Worm (Caenorhabditis elegans) whole organism, L2 larva: ENCODE measurements around the gene F10B5.3.

ENCODE experiments used
- C34F6.9 ChIP-seq: fragments of 150-350 bp; optimal IDR thresholded peaks from 2 replicates; lab custom pipeline; 2014; ENCODE audit warnings: missing biosample characterization, missing genetic modification characterization
- R02D3.7 ChIP-seq: fragments of 150-350 bp; optimal IDR thresholded peaks from 2 replicates; lab custom pipeline; 2014; ENCODE audit warnings: missing biosample characterization, missing genetic modification characterization
- Y55F3AM.14 ChIP-seq: fragments of 200-800 bp; sonication (Bioruptor generic); optimal IDR thresholded peaks from 2 replicates; lab custom pipeline; 2018; ENCODE audit warnings: mild to moderate bottlenecking, missing genetic modification characterization, missing compliant biosample characterization
- alr-1 ChIP-seq: fragments of 150-350 bp; optimal IDR thresholded peaks from 2 replicates; lab custom pipeline; 2014; ENCODE audit warnings: missing biosample characterization, missing genetic modification characterization
- aly-2 ChIP-seq: fragments of 150-350 bp; optimal IDR thresholded peaks from 2 replicates; lab custom pipeline; 2014; ENCODE audit warnings: missing biosample characterization, missing genetic modification characterization
- ama-1 ChIP-seq: fragments of 150-350 bp; optimal IDR thresholded peaks from 2 replicates; lab custom pipeline; 2018; ENCODE audit warnings: inconsistent platforms
- blmp-1 ChIP-seq: sonication (generic microtip); optimal IDR thresholded peaks from 2 replicates; lab custom pipeline; 2017; ENCODE audit warnings: missing genetic modification characterization, mild to moderate bottlenecking, missing compliant biosample characterization, antibody characterized with exemption, moderate library complexity; ENCODE audit not compliant: insufficient read depth
- ceh-16 ChIP-seq: fragments of 150-350 bp; optimal IDR thresholded peaks from 2 replicates; lab custom pipeline; 2014; ENCODE audit warnings: missing biosample characterization, missing genetic modification characterization
- ceh-82 ChIP-seq: fragments of 150-350 bp; optimal IDR thresholded peaks from 2 replicates; lab custom pipeline; 2014; ENCODE audit warnings: missing biosample characterization, missing genetic modification characterization
- crh-2 ChIP-seq: sonication (generic microtip); optimal IDR thresholded peaks from 2 replicates; lab custom pipeline; 2017; ENCODE audit warnings: missing biosample characterization, missing genetic modification characterization
- egl-27 ChIP-seq: sonication (generic microtip); optimal IDR thresholded peaks from 3 replicates; lab custom pipeline; 2017; ENCODE audit warnings: missing biosample characterization, missing genetic modification reagents, missing genetic modification characterization
- elt-1 ChIP-seq: fragments of 150-350 bp; optimal IDR thresholded peaks from 2 replicates; lab custom pipeline; 2014; ENCODE audit warnings: missing biosample characterization, missing genetic modification characterization
- elt-3 ChIP-seq: sonication (generic microtip); optimal IDR thresholded peaks from 2 replicates; lab custom pipeline; 2017; ENCODE audit warnings: missing biosample characterization, missing genetic modification characterization
- fos-1 ChIP-seq: fragments of 150-350 bp; optimal IDR thresholded peaks from 2 replicates; lab custom pipeline; 2014; ENCODE audit warnings: missing biosample characterization, missing genetic modification characterization
- gmeb-1 ChIP-seq: fragments of 150-350 bp; optimal IDR thresholded peaks from 2 replicates; lab custom pipeline; 2014; ENCODE audit warnings: missing biosample characterization, missing genetic modification characterization
- lin-11 ChIP-seq: fragments of 150-350 bp; sonication (generic microtip); optimal IDR thresholded peaks from 2 replicates; lab custom pipeline; 2014; ENCODE audit warnings: missing biosample characterization, missing genetic modification characterization, inconsistent platforms, mixed read lengths
- lsy-2 ChIP-seq, 2 experiments: fragments of 150-350 bp in 1 of 2; sonication (generic microtip) in 1 of 2; optimal IDR thresholded peaks; 2 replicates each; lab custom pipeline; 2014 to 2017; ENCODE audit warnings: missing biosample characterization in 2 of 2, missing genetic modification characterization in 2 of 2
- mab-5 ChIP-seq: fragments of 150-350 bp; optimal IDR thresholded peaks from 2 replicates; lab custom pipeline; 2014; ENCODE audit warnings: missing biosample characterization, missing genetic modification characterization
- nhr-10 ChIP-seq: sonication (generic microtip); optimal IDR thresholded peaks from 2 replicates; lab custom pipeline; 2017; ENCODE audit warnings: missing biosample characterization, missing genetic modification characterization
- nhr-12 ChIP-seq: fragments of 150-350 bp; optimal IDR thresholded peaks from 2 replicates; lab custom pipeline; 2014; ENCODE audit warnings: missing biosample characterization, missing genetic modification characterization
- nhr-129 ChIP-seq: fragments of 150-350 bp; optimal IDR thresholded peaks from 2 replicates; lab custom pipeline; 2014; ENCODE audit warnings: missing biosample characterization, missing genetic modification characterization
- nhr-21 ChIP-seq: fragments of 150-350 bp; optimal IDR thresholded peaks from 2 replicates; lab custom pipeline; 2014; ENCODE audit warnings: missing biosample characterization, missing genetic modification characterization
- nhr-237 ChIP-seq: fragments of 150-350 bp; optimal IDR thresholded peaks from 2 replicates; lab custom pipeline; 2014; ENCODE audit warnings: missing biosample characterization, missing genetic modification characterization
- nhr-25 ChIP-seq: fragments of 150-350 bp; sonication (generic microtip); optimal IDR thresholded peaks from 3 replicates; lab custom pipeline; 2014; ENCODE audit warnings: missing biosample characterization, missing genetic modification characterization
- nhr-6 ChIP-seq: fragments of 150-350 bp; optimal IDR thresholded peaks from 2 replicates; lab custom pipeline; 2014; ENCODE audit warnings: missing biosample characterization, missing genetic modification characterization
- nhr-77 ChIP-seq: fragments of 150-350 bp; optimal IDR thresholded peaks from 2 replicates; lab custom pipeline; 2014; ENCODE audit warnings: missing biosample characterization, missing genetic modification characterization
- peb-1 ChIP-seq: fragments of 150-350 bp; optimal IDR thresholded peaks from 2 replicates; lab custom pipeline; 2014; ENCODE audit warnings: missing biosample characterization, missing genetic modification characterization
- sem-4 ChIP-seq: fragments of 150-350 bp; optimal IDR thresholded peaks from 2 replicates; lab custom pipeline; 2014; ENCODE audit warnings: missing biosample characterization, missing genetic modification reagents, missing genetic modification characterization
- skn-1 ChIP-seq: sonication (generic microtip); optimal IDR thresholded peaks from 2 replicates; lab custom pipeline; 2017; ENCODE audit warnings: missing biosample characterization, missing genetic modification characterization
- sma-9 ChIP-seq, 2 experiments: fragments of 150-350 bp in 1 of 2; sonication (generic microtip) in 1 of 2; optimal IDR thresholded peaks; 2 replicates each; lab custom pipeline; 2014 to 2016; ENCODE audit warnings: missing genetic modification characterization in 2 of 2, mild to moderate bottlenecking in 1 of 2, missing biosample characterization in 1 of 2, missing compliant biosample characterization in 1 of 2, missing genetic modification reagents in 1 of 2, moderate library complexity in 1 of 2
- snpc-4 ChIP-seq: fragments of 150-350 bp; optimal IDR thresholded peaks from 2 replicates; lab custom pipeline; 2014; ENCODE audit warnings: missing biosample characterization, missing genetic modification characterization
- unc-39 ChIP-seq: fragments of 150-350 bp; optimal IDR thresholded peaks from 2 replicates; lab custom pipeline; 2014; ENCODE audit warnings: missing biosample characterization, missing genetic modification characterization
- unc-55 ChIP-seq: fragments of 150-350 bp; sonication (generic microtip); optimal IDR thresholded peaks from 3 replicates; lab custom pipeline; 2014; ENCODE audit warnings: missing biosample characterization, missing genetic modification reagents, missing genetic modification characterization
- zag-1 ChIP-seq: fragments of 150-350 bp; optimal IDR thresholded peaks from 2 replicates; lab custom pipeline; 2014; ENCODE audit warnings: missing biosample characterization, missing genetic modification characterization
- ztf-1 ChIP-seq: fragments of 200-800 bp; sonication (Bioruptor generic); conservative IDR thresholded peaks from 2 replicates; pipeline ENCODE4 v1.3.6; 2022; ENCODE audit warnings: missing genetic modification characterization, missing compliant biosample characterization
- ztf-11 ChIP-seq: sonication (generic microtip); optimal IDR thresholded peaks from 2 replicates; lab custom pipeline; 2017; ENCODE audit warnings: missing biosample characterization, missing genetic modification characterization

Gene F10B5.3

DNA sequence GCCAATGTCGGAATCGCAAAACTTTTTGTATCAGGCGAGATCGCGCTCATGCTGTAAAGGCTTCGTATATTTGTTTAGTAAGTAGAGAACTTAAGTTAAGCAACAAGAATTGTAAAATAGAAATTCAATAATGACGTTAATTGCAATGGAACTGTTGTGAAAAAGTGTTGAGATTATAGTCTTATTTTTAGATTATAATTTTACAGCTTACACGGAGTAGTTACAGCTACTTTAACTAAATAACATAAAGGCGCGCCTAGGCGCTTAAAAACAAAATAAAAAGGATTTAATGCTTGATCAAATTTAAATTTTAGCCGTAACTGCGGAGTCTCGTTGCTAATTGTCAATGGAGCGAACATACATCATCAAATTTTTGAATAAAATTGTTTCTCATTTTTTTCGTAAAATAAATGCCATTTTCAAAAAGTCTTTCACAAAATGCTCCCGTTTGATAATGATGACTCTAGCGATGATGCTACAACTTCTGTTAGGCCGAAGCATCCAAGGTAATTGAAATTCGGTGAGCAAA, 12.4 kb upstream of the F10B5.3 start, which contains the start of the genes emb-27 and rrf-3:
emb-27 (minus strand) TSS at position 51 of the 529 bp plus-strand sequence.
rrf-3 (plus strand) TSS at position 346 of the 529 bp plus-strand sequence.
- no peak for TF ChIP-seq zag-1 (tag; lab: Kevin White, UChicago)
- peak; percentile 92 for TF ChIP-seq C34F6.9
- no peak for TF ChIP-seq ceh-82 (tag; lab: Kevin White, UChicago)
- TF ChIP-seq nhr-12 (tag; lab: Kevin White, UChicago), result no peak
- TF ChIP-seq elt-3 (tag; lab: Kevin White, UChicago), result no peak
- no peak for TF ChIP-seq skn-1 (tag; lab: Kevin White, UChicago)
- peak; percentile 49 for TF ChIP-seq nhr-129 (tag; lab: Kevin White, UChicago)
- TF ChIP-seq fos-1 (tag; lab: Kevin White, UChicago), result peak; percentile 22
- peak; percentile 15 to 78 for TF ChIP-seq lsy-2 (tag; optimal IDR thresholded peaks at IDR 0.05; lab: Kevin White, UChicago)

DNA sequence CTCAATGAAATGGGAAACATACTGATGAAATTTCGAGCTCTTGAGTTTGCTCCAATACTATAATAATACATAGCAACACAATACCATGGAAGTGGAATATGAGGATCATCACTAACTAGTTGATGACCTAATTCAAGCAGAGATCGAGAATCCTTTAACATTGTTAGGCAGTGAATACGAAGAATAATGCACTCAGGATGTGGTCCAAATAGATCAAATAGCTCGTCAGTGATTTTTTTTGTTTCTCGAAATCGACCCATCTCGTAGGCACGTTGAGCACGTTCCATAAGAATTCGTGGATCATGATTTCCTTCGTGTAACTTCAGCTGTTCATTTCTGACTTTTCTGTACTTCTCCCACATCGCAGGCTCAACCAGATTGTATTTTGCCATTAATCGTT, 11.1 kb upstream of the F10B5.3 start:
- TF ChIP-seq crh-2, result no peak
- TF ChIP-seq nhr-25 (tag; lab: Kevin White, UChicago), result no peak

DNA sequence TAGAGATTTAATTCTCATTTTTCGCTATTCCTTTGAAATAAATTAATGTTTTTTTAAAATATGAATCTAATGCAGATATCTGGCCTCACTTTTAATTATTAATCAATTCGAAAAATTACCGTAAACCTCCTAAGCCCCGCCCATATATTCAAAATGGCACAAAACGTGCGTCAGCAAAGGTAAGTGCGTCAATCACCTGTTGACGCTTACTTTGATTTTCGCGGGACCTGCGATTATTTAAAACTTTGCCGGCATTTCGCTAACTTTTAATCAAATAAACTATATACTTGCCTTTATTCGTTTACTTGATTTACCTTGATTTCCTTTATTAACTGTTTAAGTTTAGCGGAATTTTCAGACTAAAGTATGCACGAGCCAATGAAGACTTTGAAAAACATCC, 8.2 kb upstream of the F10B5.3 start, which contains the start of gene pch-2:
pch-2 (plus strand) TSS at position 359 of the 400 bp plus-strand sequence.
- TF ChIP-seq nhr-21 (tag; lab: Kevin White, UChicago), result peak; percentile 14
- TF ChIP-seq ama-1, result no peak
- TF ChIP-seq nhr-6 (tag; lab: Kevin White, UChicago), result no peak
- TF ChIP-seq C34F6.9, result peak; percentile 47
- peak; percentile 8 for TF ChIP-seq lin-11 (tag; lab: Kevin White, UChicago)
- no peak for TF ChIP-seq nhr-10 (tag; lab: Kevin White, UChicago)
- no peak for TF ChIP-seq sem-4 (tag; lab: Kevin White, UChicago)
- no peak for TF ChIP-seq ceh-16 (tag; lab: Kevin White, UChicago)
- no peak for TF ChIP-seq ztf-1 (GFP tag; lab: Robert Waterston, UW)
- TF ChIP-seq aly-2 (tag; lab: Kevin White, UChicago), result no peak
- TF ChIP-seq fos-1 (tag; lab: Kevin White, UChicago), result peak; percentile 9
- no peak for TF ChIP-seq unc-39
- TF ChIP-seq sma-9 (GFP tag; optimal IDR thresholded peaks at IDR 0.05; lab: Kevin White, UChicago), result peak; percentile 53
- no peak for TF ChIP-seq sma-9 (tag; optimal IDR thresholded peaks at IDR 0.05; lab: Kevin White, UChicago)
- no peak for TF ChIP-seq ztf-11
- no peak for TF ChIP-seq unc-55 (GFP tag; lab: Kevin White, UChicago)
- peak; percentile 19 to 90 for TF ChIP-seq lsy-2 (tag; optimal IDR thresholded peaks at IDR 0.05; lab: Kevin White, UChicago)
- TF ChIP-seq Y55F3AM.14 (GFP tag; lab: Kevin White, UChicago), result no peak
- no peak for TF ChIP-seq elt-1 (tag; lab: Kevin White, UChicago)
- no peak for TF ChIP-seq peb-1 (tag; lab: Kevin White, UChicago)
- peak; percentile 83 for TF ChIP-seq gmeb-1 (tag; lab: Kevin White, UChicago)
- peak; percentile 41 for TF ChIP-seq crh-2
- no peak for TF ChIP-seq elt-3 (tag; lab: Kevin White, UChicago)
- TF ChIP-seq R02D3.7, result no peak
- peak; percentile 44 for TF ChIP-seq nhr-129 (tag; lab: Kevin White, UChicago)

DNA sequence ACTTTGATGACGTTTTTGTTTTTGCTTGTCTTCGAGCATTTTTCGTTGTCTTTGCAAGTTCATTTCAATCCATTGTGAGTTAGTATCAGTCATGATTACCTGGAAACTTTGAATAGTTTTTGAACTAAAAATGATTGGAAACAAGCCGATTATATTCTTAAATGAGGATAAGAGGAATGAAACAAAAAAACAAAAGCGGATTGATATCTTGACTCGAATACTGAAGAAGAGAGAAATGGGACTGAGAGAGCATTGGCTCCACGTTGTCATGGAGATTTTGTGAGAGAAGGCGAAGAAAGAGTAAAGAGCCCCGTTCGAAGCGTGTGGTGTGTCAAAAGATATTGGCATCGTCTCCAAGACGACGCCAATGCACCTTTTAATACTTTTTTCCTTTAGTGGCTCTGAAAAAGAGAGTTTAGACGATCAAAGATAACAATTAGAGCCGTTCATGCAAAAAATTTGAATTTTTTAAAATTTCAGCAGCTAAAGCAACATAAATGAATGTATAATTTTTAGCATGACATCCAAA, 7.1 kb upstream of the F10B5.3 start, which contains the start of the genes tub-1 and tmem-138:
tub-1 (minus strand) TSS at position 101 of the 529 bp plus-strand sequence.
tmem-138 (plus strand) TSS at position 479 of the 529 bp plus-strand sequence.
- TF ChIP-seq elt-1 (tag; lab: Kevin White, UChicago) (no peak), ceh-16 (tag; lab: Kevin White, UChicago) (no peak), egl-27 (tag; lab: Kevin White, UChicago) (no peak), nhr-237 (tag; lab: Kevin White, UChicago) (no peak), alr-1 (tag; lab: Kevin White, UChicago) (no peak), mab-5 (tag; lab: Kevin White, UChicago) (no peak), Y55F3AM.14 (GFP tag; lab: Kevin White, UChicago) (no peak), nhr-77 (tag; lab: Kevin White, UChicago) (no peak), nhr-129 (tag; lab: Kevin White, UChicago) (no peak), snpc-4 (tag; lab: Kevin White, UChicago) (no peak), blmp-1 (no peak), gmeb-1 (tag; lab: Kevin White, UChicago) (no peak)
- TF ChIP-seq, all 48 proteins: peak for 0
